Fruit fly (Drosophila melanogaster) Kc167 (cell line): ENCODE data around the gene vih.

ENCODE experiments used
- Myc ChIP-seq: fragments of >200 bp; optimal IDR thresholded peaks from 2 replicates; lab custom pipeline; 2017; ENCODE audit warnings: missing external identifiers
- Sin3A ChIP-seq: fragments of >200 bp; optimal IDR thresholded peaks from 2 replicates; lab custom pipeline; 2018; ENCODE audit warnings: missing external identifiers
- h ChIP-seq: fragments of >200 bp; optimal IDR thresholded peaks from 3 replicates; lab custom pipeline; 2018; ENCODE audit warnings: missing external identifiers
- insv ChIP-seq: fragments of >200 bp; optimal IDR thresholded peaks from 3 replicates; lab custom pipeline; 2018; ENCODE audit warnings: missing external identifiers
- psq ChIP-seq: fragments of >200 bp; optimal IDR thresholded peaks from 2 replicates; lab custom pipeline; 2017; ENCODE audit warnings: missing external identifiers
- ttk ChIP-seq: sonication (Bioruptor generic); optimal IDR thresholded peaks from 2 replicates; lab custom pipeline; 2017; ENCODE audit warnings: missing external identifiers

DNA sequence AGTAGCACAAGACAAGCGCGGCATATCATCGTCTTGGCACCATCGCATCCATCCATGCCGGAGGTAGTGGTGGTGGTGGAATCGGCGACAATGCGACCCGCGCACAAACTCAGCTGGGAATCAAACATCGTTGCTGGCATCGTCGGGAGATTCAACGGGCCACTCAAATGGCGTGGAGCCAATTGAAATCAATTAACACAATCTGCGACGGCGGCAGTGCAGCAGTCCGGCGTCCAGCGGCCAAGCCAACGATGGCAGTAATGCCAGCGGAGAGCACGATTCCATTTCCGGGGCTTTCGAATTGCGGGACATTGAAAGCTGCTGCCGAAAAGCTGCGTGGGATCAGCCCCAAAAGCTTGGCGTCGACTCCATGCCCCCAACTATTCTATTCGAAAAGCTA is 3.5 kb downstream of the vih start, which contains the start of gene CG10654:
- TF ChIP-seq Myc = no peak
- TF ChIP-seq h (lab: Kevin White, UChicago) = no peak
- no peak for TF ChIP-seq ttk (lab: Kevin White, UChicago)
- TF ChIP-seq Sin3A = no peak
- TF ChIP-seq insv = no peak
- no peak for TF ChIP-seq psq (lab: Kevin White, UChicago)
